Worm (Caenorhabditis elegans) whole organism, L1 larva: Measurements from ENCODE around the gene kin-2.

Source experiments
- C04F5.9 ChIP-seq: sonication (generic microtip); optimal IDR thresholded peaks from 2 replicates; lab custom pipeline; 2016; ENCODE audit warnings: missing genetic modification characterization, missing compliant biosample characterization
- Y116A8C.19 ChIP-seq: sonication (generic microtip); optimal IDR thresholded peaks from 2 replicates; lab custom pipeline; 2016; ENCODE audit warnings: missing compliant biosample characterization, missing genetic modification characterization, borderline replicate concordance
- aha-1 ChIP-seq: fragments of 150-350 bp; optimal IDR thresholded peaks from 2 replicates; lab custom pipeline; 2014; ENCODE audit warnings: missing biosample characterization, missing genetic modification characterization
- blmp-1 ChIP-seq: fragments of 150-350 bp; optimal IDR thresholded peaks from 2 replicates; lab custom pipeline; 2014; ENCODE audit warnings: missing biosample characterization, missing genetic modification characterization
- ceh-82 ChIP-seq, 3 experiments: fragments of 150-350 bp in 1 of 3; sonication (generic microtip) in 2 of 3; optimal IDR thresholded peaks; 2 replicates each; lab custom pipeline; 2014 to 2017; ENCODE audit warnings: missing biosample characterization in 3 of 3, missing genetic modification characterization in 3 of 3
- ceh-88 ChIP-seq: fragments of 200-800 bp; sonication (Bioruptor generic); IDR thresholded peaks from 2 replicates; pipeline ENCODE4 v1.3.6; 2022; ENCODE audit warnings: missing genetic modification characterization, missing compliant biosample characterization
- dpl-1 ChIP-seq, 3 experiments: fragments of 150-350 bp in 2 of 3; sonication (generic microtip) in 1 of 3; optimal IDR thresholded peaks; 2 replicates each; lab custom pipeline; 2014 to 2017; ENCODE audit warnings: missing biosample characterization in 3 of 3, missing genetic modification characterization in 3 of 3, missing genetic modification reagents in 3 of 3
- efl-1 ChIP-seq, 4 experiments: fragments of 150-350 bp; optimal IDR thresholded peaks in 3 of 4; peaks in 1 of 4; 1 replicate in 1 of 4; 2 replicates in 3 of 4; lab custom pipeline; 2014; ENCODE audit warnings: missing biosample characterization in 2 of 4, missing genetic modification characterization in 2 of 4, missing genetic modification reagents in 2 of 4
- efl-3 ChIP-seq: fragments of 200-800 bp; sonication (Bioruptor generic); optimal IDR thresholded peaks from 2 replicates; lab custom pipeline; 2018; ENCODE audit warnings: mild to moderate bottlenecking, missing genetic modification characterization, missing compliant biosample characterization
- fkh-10 ChIP-seq: sonication (generic microtip); optimal IDR thresholded peaks from 2 replicates; lab custom pipeline; 2017; ENCODE audit warnings: missing biosample characterization, missing genetic modification reagents, missing genetic modification characterization
- fkh-4 ChIP-seq: sonication (generic microtip); optimal IDR thresholded peaks from 2 replicates; lab custom pipeline; 2016; ENCODE audit warnings: missing compliant biosample characterization, missing genetic modification characterization, borderline replicate concordance
- fkh-8 ChIP-seq: sonication (generic microtip); optimal IDR thresholded peaks from 2 replicates; lab custom pipeline; 2016; ENCODE audit warnings: mild to moderate bottlenecking, missing genetic modification characterization, missing compliant biosample characterization
- fos-1 ChIP-seq: fragments of 150-350 bp; optimal IDR thresholded peaks from 2 replicates; lab custom pipeline; 2014; ENCODE audit warnings: missing biosample characterization, missing genetic modification characterization
- grh-1 ChIP-seq: fragments of 200-800 bp; sonication (Bioruptor generic); IDR thresholded peaks from 2 replicates; pipeline ENCODE4 v1.3.6; 2022; ENCODE audit warnings: missing genetic modification reagents, missing genetic modification characterization, missing compliant biosample characterization
- hlh-17 ChIP-seq: fragments of 200-800 bp; sonication (Bioruptor generic); optimal IDR thresholded peaks from 2 replicates; lab custom pipeline; 2018; ENCODE audit warnings: missing genetic modification characterization, mild to moderate bottlenecking, missing compliant biosample characterization, moderate library complexity, borderline replicate concordance
- hpl-2 ChIP-seq: fragments of 150-350 bp; optimal IDR thresholded peaks from 2 replicates; lab custom pipeline; 2014; ENCODE audit warnings: missing biosample characterization, missing genetic modification reagents, missing genetic modification characterization
- lin-14 ChIP-seq: fragments of 200-800 bp; sonication (Bioruptor generic); optimal IDR thresholded peaks from 2 replicates; lab custom pipeline; 2018; ENCODE audit warnings: mild to moderate bottlenecking, missing genetic modification characterization, moderate library complexity, missing compliant biosample characterization
- lin-39 ChIP-seq: fragments of 150-350 bp; optimal IDR thresholded peaks from 2 replicates; lab custom pipeline; 2014; ENCODE audit warnings: missing biosample characterization, missing genetic modification reagents, missing genetic modification characterization
- lsy-2 ChIP-seq, 2 experiments: fragments of 150-350 bp; optimal IDR thresholded peaks; 2 replicates each; lab custom pipeline; 2014; ENCODE audit warnings: missing biosample characterization in 2 of 2, missing genetic modification characterization in 2 of 2
- mab-9 ChIP-seq: fragments of 200-800 bp; sonication (Bioruptor generic); IDR thresholded peaks from 2 replicates; pipeline ENCODE4 v1.3.6; 2022; ENCODE audit warnings: missing genetic modification reagents, missing genetic modification characterization, missing compliant biosample characterization
- nhr-11 ChIP-seq: fragments of 150-350 bp; optimal IDR thresholded peaks from 2 replicates; lab custom pipeline; 2014; ENCODE audit warnings: missing biosample characterization, missing genetic modification characterization
- nhr-12 ChIP-seq: sonication (generic microtip); optimal IDR thresholded peaks from 2 replicates; lab custom pipeline; 2017; ENCODE audit warnings: missing biosample characterization, missing genetic modification characterization
- nhr-19 ChIP-seq: fragments of 200-800 bp; sonication (Bioruptor generic); conservative IDR thresholded peaks from 2 replicates; pipeline ENCODE4 v1.3.6; 2022; ENCODE audit warnings: missing genetic modification characterization, missing compliant biosample characterization
- nhr-237 ChIP-seq: fragments of 150-350 bp; optimal IDR thresholded peaks from 2 replicates; lab custom pipeline; 2014; ENCODE audit warnings: missing biosample characterization, missing genetic modification characterization
- nhr-47 ChIP-seq: sonication (generic microtip); optimal IDR thresholded peaks from 2 replicates; lab custom pipeline; 2016; ENCODE audit warnings: mild to moderate bottlenecking, missing genetic modification characterization, moderate library complexity, missing compliant biosample characterization
- nhr-71 ChIP-seq: sonication (generic microtip); optimal IDR thresholded peaks from 2 replicates; lab custom pipeline; 2016; ENCODE audit warnings: mild to moderate bottlenecking, missing genetic modification characterization, moderate library complexity, missing compliant biosample characterization
- nhr-77 ChIP-seq: fragments of 150-350 bp; optimal IDR thresholded peaks from 2 replicates; lab custom pipeline; 2014; ENCODE audit warnings: missing biosample characterization, missing genetic modification characterization
- nhr-90 ChIP-seq: sonication (generic microtip); optimal IDR thresholded peaks from 2 replicates; lab custom pipeline; 2016; ENCODE audit warnings: mild to moderate bottlenecking, missing genetic modification characterization, missing compliant biosample characterization; ENCODE audit not compliant: poor library complexity
- rnt-1 ChIP-seq: sonication (generic microtip); optimal IDR thresholded peaks from 2 replicates; lab custom pipeline; 2016; ENCODE audit warnings: mild to moderate bottlenecking, missing genetic modification characterization, moderate library complexity, missing compliant biosample characterization
- snu-23 ChIP-seq: sonication (generic microtip); optimal IDR thresholded peaks from 2 replicates; lab custom pipeline; 2016; ENCODE audit warnings: missing genetic modification characterization, missing compliant biosample characterization
- tbx-2 ChIP-seq: sonication (generic microtip); optimal IDR thresholded peaks from 2 replicates; lab custom pipeline; 2016; ENCODE audit warnings: missing genetic modification characterization, missing compliant biosample characterization
- tlp-1 ChIP-seq: fragments of 150-350 bp; optimal IDR thresholded peaks from 2 replicates; lab custom pipeline; 2014; ENCODE audit warnings: missing biosample characterization, missing genetic modification characterization
- unc-30 ChIP-seq: sonication (generic microtip); optimal IDR thresholded peaks from 2 replicates; lab custom pipeline; 2017; ENCODE audit warnings: missing biosample characterization, missing genetic modification characterization
- unc-62 ChIP-seq: fragments of 150-350 bp; optimal IDR thresholded peaks from 2 replicates; lab custom pipeline; 2014; ENCODE audit warnings: missing biosample characterization, missing genetic modification reagents, missing genetic modification characterization
- unc-98 ChIP-seq: fragments of 200-800 bp; sonication (Bioruptor generic); IDR thresholded peaks from 2 replicates; pipeline ENCODE4 v1.3.6; 2022; ENCODE audit warnings: missing genetic modification characterization, missing compliant biosample characterization
- vab-15 ChIP-seq: sonication (generic microtip); optimal IDR thresholded peaks from 2 replicates; lab custom pipeline; 2017; ENCODE audit warnings: missing genotype, mild to moderate bottlenecking, missing genetic modification characterization, missing compliant biosample characterization
- xbp-1 ChIP-seq: sonication (generic microtip); optimal IDR thresholded peaks from 2 replicates; lab custom pipeline; 2016; ENCODE audit warnings: missing genetic modification characterization, missing compliant biosample characterization
- zip-4 ChIP-seq: fragments of 200-800 bp; sonication (Bioruptor generic); optimal IDR thresholded peaks from 2 replicates; lab custom pipeline; 2018; ENCODE audit warnings: mild to moderate bottlenecking, missing genetic modification characterization, moderate library complexity, missing compliant biosample characterization
- ztf-11 ChIP-seq, 2 experiments: sonication (generic microtip); optimal IDR thresholded peaks; 2 replicates each; lab custom pipeline; 2016 to 2017; ENCODE audit warnings: missing genetic modification characterization in 2 of 2, missing biosample characterization in 1 of 2, missing compliant biosample characterization in 1 of 2
- ztf-4 ChIP-seq: fragments of 150-350 bp; optimal IDR thresholded peaks from 2 replicates; lab custom pipeline; 2014; ENCODE audit warnings: missing biosample characterization, missing genetic modification characterization

The kin-2 gene

ce11 chrX:5982799-5983198, 5.1 kb upstream of the kin-2 start (continued):
- TF ChIP-seq xbp-1 (peak; percentile 5), lsy-2 (tag; optimal IDR thresholded peaks at IDR 0.05; lab: Kevin White, UChicago) (peak; percentile 11 to 15), zip-4 (no peak)

ce11 chrX:5981698-5982097, 4.0 kb upstream of the kin-2 start:
- TF ChIP-seq rnt-1 (tag; lab: Kevin White, UChicago) (no peak), lin-14 (GFP tag; lab: Kevin White, UChicago) (peak; percentile 75), nhr-237 (no peak), nhr-71 (tag; lab: Kevin White, UChicago) (no peak), unc-98 (GFP tag; lab: Robert Waterston, UW) (no peak), mab-9 (GFP tag; lab: Robert Waterston, UW) (no peak), tlp-1 (tag; lab: Kevin White, UChicago) (no peak), nhr-90 (no peak), lin-39 (no peak), fkh-8 (tag; lab: Kevin White, UChicago) (peak; percentile 8), fkh-10 (GFP tag; lab: Kevin White, UChicago) (peak; percentile 62), aha-1 (tag; lab: Kevin White, UChicago) (no peak), unc-62 (GFP tag; lab: Kevin White, UChicago) (no peak), vab-15 (tag; lab: Kevin White, UChicago) (no peak), nhr-47 (peak; percentile 44), nhr-11 (tag; lab: Kevin White, UChicago) (no peak), ceh-88 (GFP tag; lab: Robert Waterston, UW) (no peak), C04F5.9 (no peak), efl-1 (optimal IDR thresholded peaks at IDR 0.05; lab: Kevin White, UChicago) (no peak), efl-1 (GFP tag; optimal IDR thresholded peaks at IDR 0.05 in 1 of 2; lab: Kevin White, UChicago) (no peak), nhr-77 (tag; lab: Kevin White, UChicago) (no peak), snu-23 (GFP tag; lab: Kevin White, UChicago) (no peak), blmp-1 (tag; lab: Kevin White, UChicago) (no peak), ztf-11 (tag; optimal IDR thresholded peaks at IDR 0.05; lab: Kevin White, UChicago) (no peak), xbp-1 (no peak), fos-1 (no peak), ztf-4 (tag; lab: Kevin White, UChicago) (no peak), tbx-2 (tag; lab: Kevin White, UChicago) (no peak), nhr-12 (tag; lab: Kevin White, UChicago) (no peak), nhr-19 (GFP tag; lab: Robert Waterston, UW) (no peak), dpl-1 (GFP tag; optimal IDR thresholded peaks at IDR 0.05; lab: Kevin White, UChicago) (no peak), lsy-2 (tag; optimal IDR thresholded peaks at IDR 0.05; lab: Kevin White, UChicago) (peak in 1 of 2 experiments; percentile 4), efl-3 (GFP tag; lab: Kevin White, UChicago) (no peak), Y116A8C.19 (tag; lab: Kevin White, UChicago) (no peak), grh-1 (no peak), hlh-17 (GFP tag; lab: Kevin White, UChicago) (no peak), ceh-82 (tag; optimal IDR thresholded peaks at IDR 0.05; lab: Kevin White, UChicago) (peak in 1 of 3 experiments; percentile 23), hpl-2 (no peak), unc-30 (tag; lab: Kevin White, UChicago) (no peak), zip-4 (no peak), fkh-4 (tag; lab: Kevin White, UChicago) (no peak)
- TF ChIP-seq, all 84 proteins: peak for 6
